Fruit fly (Drosophila melanogaster) whole organism, embryonic: ENCODE results near the gene CG13309.

Experiments
- Atf6 ChIP-seq: fragments of 200-800 bp; sonication (Bioruptor generic); IDR thresholded peaks from 2 replicates; pipeline ENCODE4 v1.3.6; 2022; ENCODE audit warnings: missing biosample characterization, missing genetic modification characterization
- CG11093 ChIP-seq: fragments of 200-800 bp; sonication (Bioruptor generic); IDR thresholded peaks from 3 replicates; pipeline ENCODE4 v1.3.6; 2022; ENCODE audit warnings: missing biosample characterization, missing genetic modification characterization
- CG11504 ChIP-seq: fragments of 200-800 bp; sonication (Bioruptor generic); optimal IDR thresholded peaks from 3 replicates; lab custom pipeline; 2019; ENCODE audit warnings: missing biosample characterization, mild to moderate bottlenecking, missing genetic modification characterization, moderate library complexity
- CG12219 ChIP-seq: fragments of 200-800 bp; sonication (Bioruptor generic); optimal IDR thresholded peaks from 3 replicates; lab custom pipeline; 2018; ENCODE audit warnings: missing biosample characterization, mild to moderate bottlenecking, missing genetic modification characterization
- CG12769 ChIP-seq: fragments of 200-800 bp; sonication (Bioruptor generic); optimal IDR thresholded peaks from 2 replicates; lab custom pipeline; 2019; ENCODE audit warnings: missing biosample characterization, mild to moderate bottlenecking, missing genetic modification characterization, moderate library complexity
- CG13424 ChIP-seq: fragments of 200-800 bp; sonication (Bioruptor generic); optimal IDR thresholded peaks from 2 replicates; lab custom pipeline; 2019; ENCODE audit warnings: missing biosample characterization, mild to moderate bottlenecking, missing genetic modification characterization, moderate library complexity
- CG14441 ChIP-seq: fragments of 200-800 bp; sonication (Bioruptor generic); IDR thresholded peaks from 2 replicates; pipeline ENCODE4 v1.3.6; 2022; ENCODE audit warnings: missing biosample characterization, missing genetic modification characterization
- CG1602 ChIP-seq: fragments of 200-800 bp; sonication (Bioruptor generic); optimal IDR thresholded peaks from 3 replicates; lab custom pipeline; 2016; ENCODE audit warnings: missing biosample characterization, missing genetic modification characterization
- CG1792 ChIP-seq: fragments of 200-800 bp; sonication (Bioruptor generic); optimal IDR thresholded peaks from 2 replicates; lab custom pipeline; 2016; ENCODE audit warnings: missing biosample characterization, missing genetic modification characterization
- CG18262 ChIP-seq: fragments of 200-800 bp; optimal IDR thresholded peaks from 3 replicates; lab custom pipeline; 2019; ENCODE audit warnings: missing biosample characterization, mild to moderate bottlenecking, missing genetic modification characterization, moderate library complexity
- CG18619 ChIP-seq: fragments of 200-800 bp; sonication (Bioruptor generic); optimal IDR thresholded peaks from 3 replicates; lab custom pipeline; 2017; ENCODE audit warnings: missing biosample characterization, mild to moderate bottlenecking, missing genetic modification characterization
- CG2116 ChIP-seq: fragments of 200-800 bp; sonication (Bioruptor generic); optimal IDR thresholded peaks from 3 replicates; lab custom pipeline; 2018; ENCODE audit warnings: missing biosample characterization, mild to moderate bottlenecking, missing genetic modification characterization
- CG2889 ChIP-seq: fragments of 200-800 bp; sonication (Bioruptor generic); IDR thresholded peaks from 3 replicates; pipeline ENCODE4 v1.3.6; 2022; ENCODE audit warnings: missing biosample characterization, missing genetic modification characterization
- CG34422 ChIP-seq: fragments of 200-800 bp; sonication (Bioruptor generic); IDR thresholded peaks from 3 replicates; pipeline ENCODE4 v1.3.6; 2022; ENCODE audit warnings: missing biosample characterization, missing genetic modification characterization
- CG4282 ChIP-seq: fragments of 200-800 bp; sonication (Bioruptor generic); optimal IDR thresholded peaks from 2 replicates; lab custom pipeline; 2016; ENCODE audit warnings: missing biosample characterization, missing genetic modification characterization
- CG6654 ChIP-seq: fragments of 200-800 bp; sonication (Bioruptor generic); optimal IDR thresholded peaks from 2 replicates; lab custom pipeline; 2017; ENCODE audit warnings: missing biosample characterization, mild to moderate bottlenecking, missing genetic modification characterization
- CG6765 ChIP-seq: fragments of 200-800 bp; sonication (Bioruptor generic); optimal IDR thresholded peaks from 3 replicates; lab custom pipeline; 2017; ENCODE audit warnings: missing biosample characterization, mild to moderate bottlenecking, missing genetic modification characterization
- CG7357 ChIP-seq: fragments of 200-800 bp; sonication (Bioruptor generic); IDR thresholded peaks from 3 replicates; pipeline ENCODE4 v1.3.6; 2022; ENCODE audit warnings: missing biosample characterization, missing genetic modification characterization
- CG7745 ChIP-seq: fragments of 200-800 bp; sonication (Bioruptor generic); optimal IDR thresholded peaks from 2 replicates; lab custom pipeline; 2018; ENCODE audit warnings: missing biosample characterization, mild to moderate bottlenecking, missing genetic modification characterization, moderate library complexity
- CG7963 ChIP-seq: fragments of 200-800 bp; sonication (Bioruptor generic); IDR thresholded peaks from 3 replicates; pipeline ENCODE4 v1.3.6; 2022; ENCODE audit warnings: missing biosample characterization, missing genetic modification characterization; ENCODE audit not compliant: partially characterized antibody
- CG9797 ChIP-seq: fragments of 200-800 bp; sonication (Bioruptor generic); optimal IDR thresholded peaks from 3 replicates; lab custom pipeline; 2018; ENCODE audit warnings: missing biosample characterization, mild to moderate bottlenecking, missing genetic modification characterization
- HLH54F ChIP-seq: fragments of 200-800 bp; sonication (Bioruptor generic); optimal IDR thresholded peaks from 3 replicates; lab custom pipeline; 2016; ENCODE audit warnings: missing biosample characterization, missing genetic modification characterization
- HLHmδ ChIP-seq: fragments of 200-800 bp; sonication (Bioruptor generic); optimal IDR thresholded peaks from 2 replicates; lab custom pipeline; 2018; ENCODE audit warnings: missing biosample characterization, mild to moderate bottlenecking, missing genetic modification characterization, moderate library complexity
- Hr51 ChIP-seq, 2 experiments: fragments of 200-800 bp; sonication (Bioruptor generic); optimal IDR thresholded peaks; 2 replicates in 1 of 2; 3 replicates in 1 of 2; lab custom pipeline; 2016 to 2018; ENCODE audit warnings: missing biosample characterization in 2 of 2, missing genetic modification characterization in 2 of 2, mild to moderate bottlenecking in 1 of 2, moderate library complexity in 1 of 2
- Kr ChIP-seq: fragments of 200-800 bp; sonication (Bioruptor generic); optimal IDR thresholded peaks from 2 replicates; lab custom pipeline; 2017; ENCODE audit warnings: missing biosample characterization, mild to moderate bottlenecking, missing genetic modification characterization
- Mad ChIP-seq: fragments of 200-800 bp; sonication (Bioruptor generic); optimal IDR thresholded peaks from 2 replicates; lab custom pipeline; 2016; ENCODE audit warnings: missing biosample characterization, missing genetic modification characterization
- Mes4 ChIP-seq: fragments of 200-800 bp; sonication (Bioruptor generic); optimal IDR thresholded peaks from 2 replicates; lab custom pipeline; 2016; ENCODE audit warnings: missing biosample characterization, missing genetic modification characterization
- Mrtf ChIP-seq: fragments of 200-800 bp; sonication (Bioruptor generic); IDR thresholded peaks from 3 replicates; pipeline ENCODE4 v1.3.6; 2022; ENCODE audit warnings: missing biosample characterization, missing genetic modification characterization
- NK7.1 ChIP-seq: fragments of 200-800 bp; sonication (Bioruptor generic); optimal IDR thresholded peaks from 3 replicates; lab custom pipeline; 2016; ENCODE audit warnings: missing biosample characterization, missing genetic modification characterization
- Nf-YC ChIP-seq: fragments of 200-800 bp; optimal IDR thresholded peaks from 3 replicates; lab custom pipeline; 2019; ENCODE audit warnings: missing biosample characterization, mild to moderate bottlenecking, missing genetic modification characterization, moderate library complexity
- Poxn ChIP-seq: fragments of 200-800 bp; sonication (Bioruptor generic); IDR thresholded peaks from 2 replicates; pipeline ENCODE4 v1.3.6; 2022; ENCODE audit warnings: missing biosample characterization, missing genetic modification characterization
- bigmax ChIP-seq: fragments of 200-800 bp; sonication (Bioruptor generic); optimal IDR thresholded peaks from 2 replicates; lab custom pipeline; 2018; ENCODE audit warnings: missing biosample characterization, mild to moderate bottlenecking, missing genetic modification characterization
- cad ChIP-seq: fragments of >200 bp; optimal IDR thresholded peaks from 2 replicates; lab custom pipeline; 2017; ENCODE audit warnings: missing biosample characterization, missing genetic modification characterization
- cato ChIP-seq: fragments of 200-800 bp; sonication (Bioruptor generic); optimal IDR thresholded peaks from 2 replicates; lab custom pipeline; 2016; ENCODE audit warnings: missing biosample characterization, missing genetic modification characterization, borderline replicate concordance
- croc ChIP-seq: fragments of 200-800 bp; sonication (Bioruptor generic); conservative IDR thresholded peaks from 3 replicates; pipeline ENCODE4 v1.3.6; 2022; ENCODE audit warnings: missing biosample characterization, missing genetic modification characterization
- fd64A ChIP-seq: fragments of 200-800 bp; sonication (Bioruptor generic); optimal IDR thresholded peaks from 3 replicates; lab custom pipeline; 2018; ENCODE audit warnings: missing biosample characterization, mild to moderate bottlenecking, missing genetic modification characterization
- gcm ChIP-seq: fragments of 200-800 bp; sonication (Bioruptor generic); optimal IDR thresholded peaks from 2 replicates; lab custom pipeline; 2019; ENCODE audit warnings: missing biosample characterization, mild to moderate bottlenecking, missing genetic modification characterization, moderate library complexity
- grau ChIP-seq: fragments of 200-800 bp; optimal IDR thresholded peaks from 3 replicates; lab custom pipeline; 2019; ENCODE audit warnings: missing biosample characterization, mild to moderate bottlenecking, missing genetic modification characterization, moderate library complexity
- hth ChIP-seq: fragments of >200 bp; optimal IDR thresholded peaks from 2 replicates; lab custom pipeline; 2017; ENCODE audit warnings: inconsistent platforms
- inv ChIP-seq: fragments of 200-800 bp; sonication (Bioruptor generic); IDR thresholded peaks from 2 replicates; pipeline ENCODE4 v1.3.6; 2022; ENCODE audit warnings: missing biosample characterization, missing genetic modification characterization; ENCODE audit not compliant: partially characterized antibody
- lov ChIP-seq, 2 experiments: fragments of 200-800 bp in 1 of 2; fragments of >200 bp in 1 of 2; sonication (Bioruptor generic) in 1 of 2; IDR thresholded peaks in 1 of 2; optimal IDR thresholded peaks in 1 of 2; 2 replicates in 1 of 2; 3 replicates in 1 of 2; pipeline versions ENCODE4 v1.3.6 to Lab custom; 2017 to 2022; ENCODE audit warnings: missing biosample characterization in 1 of 2, missing genetic modification characterization in 1 of 2
- mld ChIP-seq: fragments of 200-800 bp; sonication (Bioruptor generic); IDR thresholded peaks from 3 replicates; pipeline ENCODE4 v1.3.6; 2022; ENCODE audit warnings: missing biosample characterization, missing genetic modification characterization; ENCODE audit not compliant: partially characterized antibody
- prd ChIP-seq, 3 experiments: fragments of >200 bp in 2 of 3; fragments of 200-800 bp in 1 of 3; sonication (Bioruptor generic) in 1 of 3; optimal IDR thresholded peaks in 2 of 3; IDR thresholded peaks in 1 of 3; 2 replicates in 2 of 3; 3 replicates in 1 of 3; pipeline versions ENCODE4 v1.3.6 to Lab custom; 2017 to 2022; ENCODE audit warnings: missing biosample characterization in 1 of 3, missing genetic modification characterization in 1 of 3
- pzg ChIP-seq: fragments of 200-800 bp; sonication (Bioruptor generic); optimal IDR thresholded peaks from 3 replicates; lab custom pipeline; 2018; ENCODE audit warnings: missing biosample characterization, mild to moderate bottlenecking, missing genetic modification characterization, moderate library complexity
- ranshi ChIP-seq: fragments of 200-800 bp; sonication (Bioruptor generic); IDR thresholded peaks from 2 replicates; pipeline ENCODE4 v1.3.6; 2022; ENCODE audit warnings: missing biosample characterization, missing genetic modification characterization
- shn ChIP-seq: fragments of 200-800 bp; sonication (Bioruptor generic); optimal IDR thresholded peaks from 3 replicates; lab custom pipeline; 2016; ENCODE audit warnings: missing biosample characterization, missing genetic modification characterization
- vfl ChIP-seq: fragments of 200-800 bp; sonication (Bioruptor generic); optimal IDR thresholded peaks from 2 replicates; lab custom pipeline; 2016; ENCODE audit warnings: missing biosample characterization, missing genetic modification characterization
- zen ChIP-seq: fragments of 200-800 bp; sonication (Bioruptor generic); optimal IDR thresholded peaks from 3 replicates; lab custom pipeline; 2018; ENCODE audit warnings: missing biosample characterization, mild to moderate bottlenecking, missing genetic modification characterization, moderate library complexity

The CG13309 gene

dm6 chr3L:8823730-8824374 is 13.7 kb downstream of the CG13309 start (continued):
- no peak for TF ChIP-seq Nf-YC (tag; lab: Kevin White, UChicago)
- no peak for TF ChIP-seq Kr
- peak; percentile 32 for TF ChIP-seq CG12219
- TF ChIP-seq fd64A (GFP tag; lab: Kevin White, UChicago): peak; percentile 20
- peak in 1 of 2 experiments; percentile 47 for TF ChIP-seq Hr51 (GFP tag; optimal IDR thresholded peaks at IDR 0.05; lab: Kevin White, UChicago)
- no peak for TF ChIP-seq Poxn (GFP tag; lab: Robert Waterston, UW)
- peak; percentile 1 for TF ChIP-seq CG18619
- no peak for TF ChIP-seq mld (GFP tag; lab: Robert Waterston, UW)
- TF ChIP-seq HLHmδ: no peak
- TF ChIP-seq Atf6 (GFP tag; lab: Robert Waterston, UW): 0 out of 2 replicates have a peak, but pooled peaks have one; percentile 29
- no peak for TF ChIP-seq CG6654 (GFP tag; lab: Kevin White, UChicago)
- no peak for TF ChIP-seq gcm (GFP tag; lab: Kevin White, UChicago)
- peak; percentile 53 for TF ChIP-seq CG13424
- no peak for TF ChIP-seq HLH54F (GFP tag; lab: Kevin White, UChicago)
- TF ChIP-seq CG4282: no peak
- no peak for TF ChIP-seq prd (optimal IDR thresholded peaks at IDR 0.05; lab: Kevin White, UChicago)
- peak; percentile 58 for TF ChIP-seq prd (GFP tag; IDR thresholded peaks at IDR 0.05; lab: Robert Waterston, UW)
- no peak for TF ChIP-seq CG7963 (GFP tag; lab: Robert Waterston, UW)
- TF ChIP-seq CG1602 (GFP tag; lab: Kevin White, UChicago): peak; percentile 44
- TF ChIP-seq zen (tag; lab: Kevin White, UChicago): no peak
- TF ChIP-seq CG12769 (tag; lab: Kevin White, UChicago): no peak
- peak; percentile 66; the same call in 1 of the 3 replicates for TF ChIP-seq CG34422
- no peak for TF ChIP-seq lov (optimal IDR thresholded peaks at IDR 0.05; lab: Kevin White, UChicago)
- TF ChIP-seq lov (GFP tag; IDR thresholded peaks at IDR 0.05; lab: Robert Waterston, UW): no peak
- peak; percentile 34; the same call in 1 of the 3 replicates for TF ChIP-seq croc (GFP tag; lab: Robert Waterston, UW)
- TF ChIP-seq vfl (GFP tag; lab: Kevin White, UChicago): no peak
- peak; percentile 4; the same call in 1 of the 3 replicates for TF ChIP-seq Mrtf
- TF ChIP-seq inv (GFP tag; lab: Robert Waterston, UW): no peak
- peak; percentile 64; the same call in 2 of the 3 replicates for TF ChIP-seq CG11093
- no peak for TF ChIP-seq CG2116 (GFP tag; lab: Kevin White, UChicago)
- TF ChIP-seq pzg (GFP tag; lab: Kevin White, UChicago): no peak
- peak; percentile 46 for TF ChIP-seq grau (tag; lab: Kevin White, UChicago)
- peak; percentile 54 for TF ChIP-seq ranshi
- no peak for TF ChIP-seq Mes4
- TF ChIP-seq CG1792 (GFP tag; lab: Kevin White, UChicago): peak; percentile 30
- TF ChIP-seq CG2889 (GFP tag; lab: Robert Waterston, UW): 0 out of 3 replicates have a peak, but pooled peaks have one; percentile 51
- TF ChIP-seq Mad: peak; percentile 26
- TF ChIP-seq CG18262 (tag; lab: Kevin White, UChicago): peak; percentile 65
- no peak for TF ChIP-seq hth
- no peak for TF ChIP-seq CG7745 (tag; lab: Kevin White, UChicago)
- peak; percentile 6 for TF ChIP-seq shn (GFP tag; lab: Kevin White, UChicago)
- peak; percentile 39; the same call in 1 of the 3 replicates for TF ChIP-seq CG7357 (GFP tag; lab: Robert Waterston, UW)
- TF ChIP-seq CG9797 (GFP tag; lab: Kevin White, UChicago): no peak
- no peak for TF ChIP-seq CG14441 (GFP tag; lab: Robert Waterston, UW)
- TF ChIP-seq NK7.1: no peak
- TF ChIP-seq bigmax (GFP tag; lab: Kevin White, UChicago): no peak
- peak; percentile 68 for TF ChIP-seq CG11504 (tag; lab: Kevin White, UChicago)
- no peak for TF ChIP-seq CG6765 (GFP tag; lab: Kevin White, UChicago)
- no peak for TF ChIP-seq cato (GFP tag; lab: Kevin White, UChicago)
- no peak for TF ChIP-seq cad (GFP tag; lab: Kevin White, UChicago)
